Fruit fly (Drosophila melanogaster): ENCODE data around the gene msn.

msn gene

dm6 chr3L:2589911-2590763 is 3.8 kb upstream of the msn start:
- TF ChIP-seq Crg-1 (GFP tag; optimal IDR thresholded peaks at IDR 0.05), result peak; percentile 38
- TF ChIP-seq cnc (optimal IDR thresholded peaks at IDR 0.05), result no peak
- TF ChIP-seq cic (GFP tag; optimal IDR thresholded peaks at IDR 0.05), result peak; percentile 91
- peak; percentile 57 for TF ChIP-seq CG11617 (GFP tag; optimal IDR thresholded peaks at IDR 0.05)
- TF ChIP-seq CG33017 (tag; optimal IDR thresholded peaks at IDR 0.05), result no peak
- TF ChIP-seq pad (GFP tag; optimal IDR thresholded peaks at IDR 0.05), result peak; percentile 21
- TF ChIP-seq CG14711 (tag; optimal IDR thresholded peaks at IDR 0.05), result peak; percentile 59
- TF ChIP-seq Hr96 (GFP tag; optimal IDR thresholded peaks at IDR 0.05), result no peak
- peak; percentile 85 for TF ChIP-seq bab1 (GFP tag; optimal IDR thresholded peaks at IDR 0.05)
- peak; percentile 25 for TF ChIP-seq CG1620 (GFP tag; optimal IDR thresholded peaks at IDR 0.05)
- peak; percentile 77 for TF ChIP-seq CG7101 (tag; optimal IDR thresholded peaks at IDR 0.05)
- TF ChIP-seq ovo (GFP tag; optimal IDR thresholded peaks at IDR 0.05), result no peak
- TF ChIP-seq tj (GFP tag; optimal IDR thresholded peaks at IDR 0.05), result peak; percentile 98
- no peak for TF ChIP-seq CG5204 (GFP tag; optimal IDR thresholded peaks at IDR 0.05)

- TF ChIP-seq CG1620 (GFP tag; optimal IDR thresholded peaks at IDR 0.05) (peak; percentile 84), CG33017 (tag; optimal IDR thresholded peaks at IDR 0.05) (peak; percentile 27), tj (GFP tag; optimal IDR thresholded peaks at IDR 0.05) (no peak), CG12768 (GFP tag; optimal IDR thresholded peaks at IDR 0.05) (peak; percentile 4), CG5204 (GFP tag; optimal IDR thresholded peaks at IDR 0.05) (no peak), cnc (optimal IDR thresholded peaks at IDR 0.05) (no peak), Clk (GFP tag; optimal IDR thresholded peaks at IDR 0.05) (peak; percentile 56), bab1 (GFP tag; optimal IDR thresholded peaks at IDR 0.05) (peak; percentile 56), Hr96 (GFP tag; optimal IDR thresholded peaks at IDR 0.05) (peak; percentile 30), cic (GFP tag; optimal IDR thresholded peaks at IDR 0.05) (no peak), Mnt (GFP tag; optimal IDR thresholded peaks at IDR 0.05) (peak; percentile 72), CG7101 (tag; optimal IDR thresholded peaks at IDR 0.05) (peak; percentile 75), CG14711 (tag; optimal IDR thresholded peaks at IDR 0.05) (peak; percentile 54), CG11617 (GFP tag; optimal IDR thresholded peaks at IDR 0.05) (peak; percentile 49), toe (GFP tag; optimal IDR thresholded peaks at IDR 0.05) (peak; percentile 81), kay (GFP tag; ENCODE audit: borderline replicate concordance) (no peak), ovo (GFP tag; optimal IDR thresholded peaks at IDR 0.05) (peak; percentile 69), Crg-1 (GFP tag; optimal IDR thresholded peaks at IDR 0.05) (peak; percentile 76), pad (GFP tag; optimal IDR thresholded peaks at IDR 0.05) (peak; percentile 53), CG7045 (GFP tag; optimal IDR thresholded peaks at IDR 0.05) (peak; percentile 49)
These were observed 3.0 kb upstream of the msn start, which contains the start of gene dos for dm6 chr3L:2589167-2589910. Gene dos (plus strand): TSS chr3L:2589414.

dm6 chr3L:2588306-2588705 is 2.0 kb upstream of the msn start:
- no peak for TF ChIP-seq CG7101 (tag; optimal IDR thresholded peaks at IDR 0.05)
- no peak for TF ChIP-seq CG11617 (GFP tag; optimal IDR thresholded peaks at IDR 0.05)

- peak; percentile 31 for TF ChIP-seq Mnt (GFP tag; optimal IDR thresholded peaks at IDR 0.05)
- TF ChIP-seq Clk (GFP tag; optimal IDR thresholded peaks at IDR 0.05), result no peak
These were observed 1.2 kb upstream of the msn start for dm6 chr3L:2587562-2587918.

- TF ChIP-seq CG14711 (tag; optimal IDR thresholded peaks at IDR 0.05), result peak; percentile 68
- peak; percentile 77 for TF ChIP-seq CG33017 (tag; optimal IDR thresholded peaks at IDR 0.05)
- TF ChIP-seq CG7101 (tag; optimal IDR thresholded peaks at IDR 0.05), result peak; percentile 83
- TF ChIP-seq cic (GFP tag; optimal IDR thresholded peaks at IDR 0.05), result peak; percentile 49
- TF ChIP-seq CG11617 (GFP tag; optimal IDR thresholded peaks at IDR 0.05), result peak; percentile 89
- TF ChIP-seq cnc (optimal IDR thresholded peaks at IDR 0.05), result no peak
- TF ChIP-seq tj (GFP tag; optimal IDR thresholded peaks at IDR 0.05), result peak; percentile 78
- TF ChIP-seq pad (GFP tag; optimal IDR thresholded peaks at IDR 0.05), result peak; percentile 70
- TF ChIP-seq toe (GFP tag; optimal IDR thresholded peaks at IDR 0.05), result peak; percentile 70
- peak; percentile 76 for TF ChIP-seq ovo (GFP tag; optimal IDR thresholded peaks at IDR 0.05)
- peak; percentile 88 for TF ChIP-seq Hr96 (GFP tag; optimal IDR thresholded peaks at IDR 0.05)
- peak; percentile 88 for TF ChIP-seq bab1 (GFP tag; optimal IDR thresholded peaks at IDR 0.05)
- peak; percentile 67 for TF ChIP-seq kay (GFP tag; ENCODE audit: borderline replicate concordance)
- peak; percentile 49 for TF ChIP-seq Clk (GFP tag; optimal IDR thresholded peaks at IDR 0.05)
- TF ChIP-seq CG1620 (GFP tag; optimal IDR thresholded peaks at IDR 0.05), result peak; percentile 89
- peak; percentile 80 for TF ChIP-seq Crg-1 (GFP tag; optimal IDR thresholded peaks at IDR 0.05)
- peak; percentile 96 for TF ChIP-seq Mnt (GFP tag; optimal IDR thresholded peaks at IDR 0.05)
- peak; percentile 80 for TF ChIP-seq CG7045 (GFP tag; optimal IDR thresholded peaks at IDR 0.05)
- TF ChIP-seq CG12768 (GFP tag; optimal IDR thresholded peaks at IDR 0.05), result peak; percentile 89
- TF ChIP-seq CG5204 (GFP tag; optimal IDR thresholded peaks at IDR 0.05), result no peak
These were observed 643 bp upstream of the msn start, which contains the start of gene RpL8 for dm6 chr3L:2586804-2587561. Gene RpL8 (plus strand): TSS chr3L:2587456.

Measured in whole organism, adult.